Worm (Caenorhabditis elegans) whole organism, young adult: Measurements from ENCODE around the gene npr-36.
A peak's percentile ranks its signal among the peaks of the same experiment; 100 is the strongest.

Source experiments
- B0035.1 ChIP-seq: sonication (generic microtip); optimal IDR thresholded peaks from 2 replicates; lab custom pipeline; 2016; ENCODE audit warnings: missing genetic modification characterization, mild to moderate bottlenecking, missing compliant biosample characterization, missing genotype, missing genetic modification reagents
- F33H1.4 ChIP-seq: fragments of 200-800 bp; sonication (Bioruptor generic); IDR thresholded peaks from 2 replicates; pipeline ENCODE4 v1.3.6; 2022; ENCODE audit warnings: missing genetic modification reagents, missing genetic modification characterization, missing compliant biosample characterization
- F37B4.10 ChIP-seq: fragments of 200-800 bp; sonication (Bioruptor generic); IDR thresholded peaks from 2 replicates; pipeline ENCODE4 v1.3.6; 2022; ENCODE audit warnings: missing genetic modification characterization, missing compliant biosample characterization
- F52B5.7 ChIP-seq: sonication (generic microtip); optimal IDR thresholded peaks from 2 replicates; lab custom pipeline; 2016; ENCODE audit warnings: mild to moderate bottlenecking, missing genetic modification characterization, missing compliant biosample characterization
- F57A8.1 ChIP-seq: fragments of 200-800 bp; sonication (Bioruptor generic); optimal IDR thresholded peaks from 2 replicates; lab custom pipeline; 2018; ENCODE audit warnings: mild to moderate bottlenecking, missing genetic modification characterization, moderate library complexity, missing compliant biosample characterization
- K11D2.4 ChIP-seq: fragments of 200-800 bp; sonication (Bioruptor generic); IDR thresholded peaks from 2 replicates; pipeline ENCODE4 v1.3.6; 2022; ENCODE audit warnings: missing genetic modification reagents, missing genetic modification characterization, missing compliant biosample characterization
- K12H6.12 ChIP-seq: fragments of 200-800 bp; sonication (Bioruptor generic); optimal IDR thresholded peaks from 2 replicates; lab custom pipeline; 2018; ENCODE audit warnings: mild to moderate bottlenecking, missing genetic modification characterization, missing compliant biosample characterization
- Y53F4B.3 ChIP-seq: fragments of 200-800 bp; sonication (Bioruptor generic); IDR thresholded peaks from 2 replicates; pipeline ENCODE4 v1.3.6; 2022; ENCODE audit warnings: missing genetic modification reagents, missing genetic modification characterization, missing compliant biosample characterization
- Y79H2A.3 ChIP-seq: fragments of 200-800 bp; sonication (Bioruptor generic); conservative IDR thresholded peaks from 2 replicates; pipeline ENCODE4 v1.3.6; 2022; ENCODE audit warnings: missing genetic modification reagents, missing genetic modification characterization, missing compliant biosample characterization
- aptf-2 ChIP-seq: fragments of 200-800 bp; sonication (Bioruptor generic); conservative IDR thresholded peaks from 2 replicates; pipeline ENCODE4 v1.3.6; 2022; ENCODE audit warnings: missing genetic modification reagents, missing genetic modification characterization, missing compliant biosample characterization
- athp-1 ChIP-seq: sonication (generic microtip); optimal IDR thresholded peaks from 2 replicates; lab custom pipeline; 2017; ENCODE audit warnings: mild to moderate bottlenecking, missing genetic modification characterization, missing compliant biosample characterization
- attf-5 ChIP-seq: fragments of 200-800 bp; sonication (Bioruptor generic); optimal IDR thresholded peaks from 2 replicates; lab custom pipeline; 2018; ENCODE audit warnings: mild to moderate bottlenecking, missing genetic modification characterization, missing compliant biosample characterization
- bed-1 ChIP-seq: fragments of 200-800 bp; sonication (Bioruptor generic); IDR thresholded peaks from 2 replicates; pipeline ENCODE4 v1.3.6; 2022; ENCODE audit warnings: missing genetic modification reagents, missing genetic modification characterization, missing compliant biosample characterization
- ceh-100 ChIP-seq: fragments of 200-800 bp; sonication (Bioruptor generic); IDR thresholded peaks from 2 replicates; pipeline ENCODE4 v1.3.6; 2022; ENCODE audit warnings: missing genetic modification reagents, missing genetic modification characterization, missing compliant biosample characterization
- ceh-27 ChIP-seq: fragments of 200-800 bp; sonication (Bioruptor generic); optimal IDR thresholded peaks from 2 replicates; lab custom pipeline; 2018; ENCODE audit warnings: mild to moderate bottlenecking, missing genetic modification characterization, moderate library complexity, missing compliant biosample characterization
- ceh-40 ChIP-seq: fragments of 200-800 bp; sonication (Bioruptor generic); IDR thresholded peaks from 2 replicates; pipeline ENCODE4 v1.3.6; 2022; ENCODE audit warnings: missing genetic modification characterization, missing compliant biosample characterization
- ceh-79 ChIP-seq: sonication (generic microtip); optimal IDR thresholded peaks from 2 replicates; lab custom pipeline; 2017; ENCODE audit warnings: mild to moderate bottlenecking, missing genetic modification characterization, missing compliant biosample characterization
- chd-7 ChIP-seq: sonication (generic microtip); optimal IDR thresholded peaks from 2 replicates; lab custom pipeline; 2016; ENCODE audit warnings: mild to moderate bottlenecking, missing genetic modification characterization, moderate library complexity, missing compliant biosample characterization
- dox-1 ChIP-seq: fragments of 200-800 bp; sonication (Bioruptor generic); IDR thresholded peaks from 2 replicates; pipeline ENCODE4 v1.3.6; 2022; ENCODE audit warnings: missing genetic modification reagents, missing genetic modification characterization, missing compliant biosample characterization
- dpff-1 ChIP-seq: sonication (generic microtip); optimal IDR thresholded peaks from 2 replicates; lab custom pipeline; 2017; ENCODE audit warnings: mild to moderate bottlenecking, missing genetic modification characterization, missing compliant biosample characterization
- egrh-3 ChIP-seq: fragments of 200-800 bp; sonication (Bioruptor generic); IDR thresholded peaks from 2 replicates; pipeline ENCODE4 v1.3.6; 2022; ENCODE audit warnings: missing genetic modification reagents, missing genetic modification characterization, missing compliant biosample characterization
- ekl-4 ChIP-seq: fragments of 200-800 bp; sonication (Bioruptor generic); IDR thresholded peaks from 2 replicates; pipeline ENCODE4 v1.3.6; 2022; ENCODE audit warnings: missing genetic modification reagents, missing genetic modification characterization, missing compliant biosample characterization
- lin-26 ChIP-seq: fragments of 200-800 bp; sonication (Bioruptor generic); IDR thresholded peaks from 2 replicates; pipeline ENCODE4 v1.3.6; 2022; ENCODE audit warnings: missing genetic modification reagents, missing genetic modification characterization, missing compliant biosample characterization
- lin-35 ChIP-seq, 3 experiments: fragments of 150-350 bp in 2 of 3; sonication (generic microtip) in 1 of 3; optimal IDR thresholded peaks; 2 replicates each; lab custom pipeline; 2014 to 2018; ENCODE audit warnings: missing biosample characterization in 3 of 3, missing genetic modification characterization in 3 of 3, missing genetic modification reagents in 3 of 3
- mcd-1 ChIP-seq: fragments of 200-800 bp; sonication (Bioruptor generic); IDR thresholded peaks from 2 replicates; pipeline ENCODE4 v1.3.6; 2022; ENCODE audit warnings: missing genetic modification reagents, missing genetic modification characterization, missing compliant biosample characterization
- mel-28 ChIP-seq: sonication (generic microtip); optimal IDR thresholded peaks from 2 replicates; lab custom pipeline; 2016; ENCODE audit warnings: borderline replicate concordance, mild to moderate bottlenecking, missing genetic modification characterization, missing compliant biosample characterization
- nhr-90 ChIP-seq: sonication (generic microtip); optimal IDR thresholded peaks from 2 replicates; lab custom pipeline; 2016; ENCODE audit warnings: missing genotype, mild to moderate bottlenecking, missing genetic modification characterization, missing compliant biosample characterization
- pha-4 ChIP-seq: fragments of 150-350 bp; sonication (generic microtip); optimal IDR thresholded peaks from 2 replicates; lab custom pipeline; 2014; ENCODE audit warnings: missing biosample characterization, missing genetic modification reagents, missing genetic modification characterization
- rcor-1 ChIP-seq: fragments of 200-800 bp; sonication (Bioruptor generic); IDR thresholded peaks from 2 replicates; pipeline ENCODE4 v1.3.6; 2022; ENCODE audit warnings: missing genetic modification reagents, missing genetic modification characterization, missing compliant biosample characterization
- somi-1 ChIP-seq: fragments of 200-800 bp; sonication (Bioruptor generic); optimal IDR thresholded peaks from 2 replicates; lab custom pipeline; 2018; ENCODE audit warnings: mild to moderate bottlenecking, missing genetic modification characterization, missing compliant biosample characterization
- tbp1 ChIP-seq: fragments of 200-800 bp; sonication (Bioruptor generic); optimal IDR thresholded peaks from 2 replicates; lab custom pipeline; 2018; ENCODE audit warnings: mild to moderate bottlenecking, missing genetic modification characterization, missing compliant biosample characterization
- xnd-1 ChIP-seq: sonication (generic microtip); optimal IDR thresholded peaks from 2 replicates; lab custom pipeline; 2016; ENCODE audit warnings: missing genotype, missing genetic modification reagents, missing genetic modification characterization, missing compliant biosample characterization
- zfh-2 ChIP-seq: fragments of 200-800 bp; sonication (Bioruptor generic); conservative IDR thresholded peaks from 2 replicates; pipeline ENCODE4 v1.3.6; 2022; ENCODE audit warnings: missing genetic modification reagents, missing genetic modification characterization, missing compliant biosample characterization
- ztf-28 ChIP-seq: fragments of 200-800 bp; sonication (Bioruptor generic); IDR thresholded peaks from 2 replicates; pipeline ENCODE4 v1.3.6; 2022; ENCODE audit warnings: missing genetic modification reagents, missing genetic modification characterization, missing compliant biosample characterization

The npr-36 gene

ce11 chrX:17318284-17318683, 41.3 kb upstream of the npr-36 start, which contains the start of gene ptr-5:
Gene ptr-5, plus strand, starts transcription at chrX:17318584.
- TF ChIP-seq pha-4 (tag; lab: Kevin White, UChicago) (no peak), mcd-1 (no peak), K12H6.12 (tag; lab: Kevin White, UChicago) (no peak), F33H1.4 (GFP tag; lab: Robert Waterston, UW) (no peak), Y79H2A.3 (GFP tag; lab: Robert Waterston, UW) (no peak), dpff-1 (no peak), nhr-90 (no peak), F37B4.10 (GFP tag; lab: Robert Waterston, UW) (no peak), B0035.1 (tag; lab: Kevin White, UChicago) (no peak), xnd-1 (tag; lab: Kevin White, UChicago) (no peak), mel-28 (tag; lab: Kevin White, UChicago) (no peak), ekl-4 (GFP tag; lab: Robert Waterston, UW) (no peak)

- TF ChIP-seq tbp1 (GFP tag; lab: Kevin White, UChicago) (no peak), bed-1 (GFP tag; lab: Robert Waterston, UW) (no peak), ztf-28 (GFP tag; lab: Robert Waterston, UW) (no peak), rcor-1 (GFP tag; lab: Robert Waterston, UW) (no peak), ceh-100 (no peak), ceh-79 (no peak), chd-7 (no peak), F52B5.7 (tag; lab: Kevin White, UChicago) (no peak), aptf-2 (GFP tag; lab: Robert Waterston, UW) (no peak)
Observed at ce11 chrX:17320572-17320971, 39.0 kb upstream of the npr-36 start.

DNA sequence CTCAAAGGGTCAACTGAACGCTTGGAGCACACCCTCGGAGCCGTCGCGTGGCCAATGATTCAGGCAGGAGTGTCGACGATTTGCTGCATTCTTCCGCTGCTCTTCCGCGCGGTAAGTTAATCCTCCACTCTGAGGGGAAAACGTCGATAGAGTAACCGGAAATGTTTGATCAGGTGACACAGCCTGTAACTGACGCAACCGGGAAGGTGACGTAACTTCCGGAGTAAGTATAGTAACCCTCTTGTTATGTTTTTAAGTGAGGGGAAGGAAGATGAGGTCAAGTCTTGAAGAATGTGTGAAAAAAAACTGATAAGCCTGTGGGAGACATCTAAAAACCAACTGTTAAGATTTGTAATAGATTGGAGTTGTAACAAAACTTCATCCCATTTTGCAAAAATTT, 34.6 kb upstream of the npr-36 start:
- TF ChIP-seq athp-1 (tag; lab: Kevin White, UChicago) (no peak), lin-26 (GFP tag; lab: Robert Waterston, UW) (no peak), K11D2.4 (GFP tag; lab: Robert Waterston, UW) (no peak), zfh-2 (GFP tag; lab: Robert Waterston, UW) (0 out of 2 replicates have a peak, but pooled peaks have one; percentile 30), F57A8.1 (no peak), somi-1 (no peak)

- TF ChIP-seq Y53F4B.3: no peak
- TF ChIP-seq Y79H2A.3 (GFP tag; lab: Robert Waterston, UW): no peak
- no peak for TF ChIP-seq attf-5
- no peak for TF ChIP-seq xnd-1 (tag; lab: Kevin White, UChicago)
- peak; percentile 73 for TF ChIP-seq ceh-27 (GFP tag; lab: Kevin White, UChicago)
Observed at ce11 chrX:17327226-17327625, 32.3 kb upstream of the npr-36 start.

- TF ChIP-seq dox-1 (GFP tag; lab: Robert Waterston, UW) (0 out of 2 replicates have a peak, but pooled peaks have one; percentile 12), egrh-3 (GFP tag; lab: Robert Waterston, UW) (no peak)
Observed at ce11 chrX:17329075-17329474, 30.5 kb upstream of the npr-36 start.

ce11 chrX:17330574-17330973, 29.0 kb upstream of the npr-36 start:
- TF ChIP-seq ceh-40 (no peak), lin-35 (GFP tag; optimal IDR thresholded peaks at IDR 0.05; lab: Kevin White, UChicago) (no peak)
